Worm (Caenorhabditis elegans) whole organism, L4 larva: ENCODE measurements around the gene abhd-5.1.

Experiments used
- D1046.2 ChIP-seq: fragments of 200-800 bp; sonication (Bioruptor generic); IDR thresholded peaks from 2 replicates; pipeline ENCODE4 v1.3.6; 2022; ENCODE audit warnings: missing genetic modification characterization, missing compliant biosample characterization
- F10B5.3 ChIP-seq: sonication (generic microtip); optimal IDR thresholded peaks from 2 replicates; lab custom pipeline; 2016; ENCODE audit warnings: mild to moderate bottlenecking, missing genetic modification characterization, missing compliant biosample characterization
- F37D6.2 ChIP-seq: sonication (generic microtip); optimal IDR thresholded peaks from 2 replicates; lab custom pipeline; 2016; ENCODE audit warnings: mild to moderate bottlenecking, missing genetic modification characterization, missing compliant biosample characterization
- F44E2.7 ChIP-seq: fragments of 200-800 bp; sonication (Bioruptor generic); IDR thresholded peaks from 2 replicates; pipeline ENCODE4 v2.1.2; 2022; ENCODE audit warnings: missing genetic modification characterization, missing compliant biosample characterization
- T20F7.1 ChIP-seq: fragments of 200-800 bp; sonication (Bioruptor generic); optimal IDR thresholded peaks from 2 replicates; lab custom pipeline; 2018; ENCODE audit warnings: mild to moderate bottlenecking, missing genetic modification characterization, missing compliant biosample characterization
- Y105C5A.15 ChIP-seq: fragments of 200-800 bp; sonication (Bioruptor generic); IDR thresholded peaks from 2 replicates; pipeline ENCODE4 v1.3.6; 2022; ENCODE audit warnings: missing genetic modification characterization, missing compliant biosample characterization
- Y5F2A.4 ChIP-seq: fragments of 200-800 bp; sonication (Bioruptor generic); optimal IDR thresholded peaks from 2 replicates; lab custom pipeline; 2018; ENCODE audit warnings: mild to moderate bottlenecking, missing genetic modification characterization, missing compliant biosample characterization
- ama-1 ChIP-seq: fragments of 150-350 bp; optimal IDR thresholded peaks from 2 replicates; lab custom pipeline; 2014; ENCODE audit warnings: inconsistent platforms, mixed read lengths
- arid-1 ChIP-seq: fragments of 200-800 bp; sonication (Bioruptor generic); conservative IDR thresholded peaks from 2 replicates; pipeline ENCODE4 v1.3.6; 2022; ENCODE audit warnings: missing genetic modification reagents, missing genetic modification characterization, missing compliant biosample characterization
- ceh-44 ChIP-seq: fragments of 200-800 bp; sonication (Bioruptor generic); IDR thresholded peaks from 2 replicates; pipeline ENCODE4 v1.3.6; 2022; ENCODE audit warnings: missing genetic modification reagents, missing genetic modification characterization, missing compliant biosample characterization
- ceh-62 ChIP-seq: sonication (generic microtip); optimal IDR thresholded peaks from 2 replicates; lab custom pipeline; 2017; ENCODE audit warnings: missing biosample characterization, missing genetic modification characterization
- ceh-82 ChIP-seq: sonication (generic microtip); optimal IDR thresholded peaks from 2 replicates; lab custom pipeline; 2017; ENCODE audit warnings: missing biosample characterization, missing genetic modification characterization
- daf-12 ChIP-seq: fragments of 150-350 bp; optimal IDR thresholded peaks from 2 replicates; lab custom pipeline; 2014; ENCODE audit warnings: missing biosample characterization, missing genetic modification reagents, missing genetic modification characterization
- daf-16 ChIP-seq, 3 experiments: sonication (generic microtip); optimal IDR thresholded peaks; 2 replicates each; lab custom pipeline; 2016 to 2017; ENCODE audit warnings: missing genetic modification characterization in 3 of 3, missing genetic modification reagents in 3 of 3, mild to moderate bottlenecking in 2 of 3, missing compliant biosample characterization in 2 of 3, missing biosample characterization in 1 of 3, moderate library complexity in 1 of 3
- dpl-1 ChIP-seq: fragments of 150-350 bp; optimal IDR thresholded peaks from 2 replicates; lab custom pipeline; 2014; ENCODE audit warnings: missing biosample characterization, missing genetic modification reagents, missing genetic modification characterization
- duxl-1 ChIP-seq: sonication (generic microtip); optimal IDR thresholded peaks from 2 replicates; lab custom pipeline; 2016; ENCODE audit warnings: mild to moderate bottlenecking, missing genetic modification characterization, moderate library complexity, missing compliant biosample characterization; ENCODE audit not compliant: poor library complexity
- egl-43 ChIP-seq: fragments of 200-800 bp; sonication (Bioruptor generic); IDR thresholded peaks from 2 replicates; pipeline ENCODE4 v1.3.6; 2022; ENCODE audit warnings: missing genetic modification reagents, missing genetic modification characterization, missing compliant biosample characterization
- fos-1 ChIP-seq: fragments of 150-350 bp; optimal IDR thresholded peaks from 2 replicates; lab custom pipeline; 2014; ENCODE audit warnings: missing biosample characterization, missing genetic modification characterization
- hlh-11 ChIP-seq: fragments of 200-800 bp; sonication (Bioruptor generic); optimal IDR thresholded peaks from 2 replicates; lab custom pipeline; 2018; ENCODE audit warnings: mild to moderate bottlenecking, missing genetic modification characterization, missing compliant biosample characterization
- lim-7 ChIP-seq: fragments of 200-800 bp; sonication (Bioruptor generic); IDR thresholded peaks from 2 replicates; pipeline ENCODE4 v1.3.6; 2022; ENCODE audit warnings: missing genetic modification characterization, missing compliant biosample characterization
- lin-13 ChIP-seq: fragments of 150-350 bp; optimal IDR thresholded peaks from 2 replicates; lab custom pipeline; 2014; ENCODE audit warnings: missing biosample characterization, missing genetic modification reagents, missing genetic modification characterization
- lin-38 ChIP-seq: fragments of 200-800 bp; sonication (Bioruptor generic); IDR thresholded peaks from 2 replicates; pipeline ENCODE4 v1.3.6; 2022; ENCODE audit warnings: missing genetic modification reagents, missing genetic modification characterization, missing compliant biosample characterization
- lir-3 ChIP-seq: sonication (generic microtip); optimal IDR thresholded peaks from 2 replicates; lab custom pipeline; 2016; ENCODE audit warnings: mild to moderate bottlenecking, missing genetic modification characterization, missing compliant biosample characterization
- madf-5 ChIP-seq, 2 experiments: fragments of 200-800 bp; sonication (Bioruptor generic); IDR thresholded peaks; 2 replicates each; pipeline ENCODE4 v1.3.6; 2022; ENCODE audit warnings: missing compliant biosample characterization in 2 of 2, missing genetic modification characterization in 2 of 2
- madf-9 ChIP-seq: fragments of 200-800 bp; sonication (Bioruptor generic); conservative IDR thresholded peaks from 2 replicates; pipeline ENCODE4 v1.3.6; 2022; ENCODE audit warnings: missing genetic modification reagents, missing genetic modification characterization, missing compliant biosample characterization
- mdl-1 ChIP-seq, 2 experiments: fragments of 150-350 bp in 1 of 2; sonication (generic microtip) in 1 of 2; optimal IDR thresholded peaks; 2 replicates each; lab custom pipeline; 2014 to 2017; ENCODE audit warnings: missing biosample characterization in 2 of 2, missing genetic modification characterization in 2 of 2
- mep-1 ChIP-seq: fragments of 150-350 bp; sonication (generic microtip); optimal IDR thresholded peaks from 3 replicates; lab custom pipeline; 2014; ENCODE audit warnings: missing biosample characterization, missing genetic modification characterization
- mxl-2 ChIP-seq: fragments of 200-800 bp; sonication (Bioruptor generic); conservative IDR thresholded peaks from 2 replicates; pipeline ENCODE4 v1.3.6; 2022; ENCODE audit warnings: missing genetic modification reagents, missing genetic modification characterization, missing compliant biosample characterization
- nhr-10 ChIP-seq: fragments of 150-350 bp; optimal IDR thresholded peaks from 2 replicates; lab custom pipeline; 2014; ENCODE audit warnings: missing biosample characterization, missing genetic modification characterization
- nhr-11 ChIP-seq: fragments of 150-350 bp; optimal IDR thresholded peaks from 2 replicates; lab custom pipeline; 2014; ENCODE audit warnings: missing biosample characterization, missing genetic modification characterization
- nhr-111 ChIP-seq: fragments of 200-800 bp; sonication (Bioruptor generic); optimal IDR thresholded peaks from 2 replicates; lab custom pipeline; 2018; ENCODE audit warnings: mild to moderate bottlenecking, missing genetic modification characterization, missing compliant biosample characterization
- nhr-28 ChIP-seq: fragments of 150-350 bp; optimal IDR thresholded peaks from 2 replicates; lab custom pipeline; 2014; ENCODE audit warnings: missing biosample characterization, missing genetic modification characterization
- nhr-6 ChIP-seq: fragments of 150-350 bp; optimal IDR thresholded peaks from 2 replicates; lab custom pipeline; 2014; ENCODE audit warnings: missing biosample characterization, missing genetic modification characterization
- php-3 ChIP-seq: fragments of 200-800 bp; sonication (Bioruptor generic); IDR thresholded peaks from 2 replicates; pipeline ENCODE4 v1.3.6; 2022; ENCODE audit warnings: missing genetic modification reagents, missing genetic modification characterization, missing compliant biosample characterization
- rbr-2 ChIP-seq: sonication (generic microtip); optimal IDR thresholded peaks from 2 replicates; lab custom pipeline; 2016; ENCODE audit warnings: missing genotype, missing genetic modification characterization, missing compliant biosample characterization
- set-16 ChIP-seq: fragments of 200-800 bp; sonication (Bioruptor generic); IDR thresholded peaks from 2 replicates; pipeline ENCODE4 v1.3.6; 2022; ENCODE audit warnings: missing genetic modification reagents, missing genetic modification characterization, missing compliant biosample characterization
- skn-1 ChIP-seq: fragments of 150-350 bp; optimal IDR thresholded peaks from 2 replicates; lab custom pipeline; 2014; ENCODE audit warnings: missing biosample characterization, missing genetic modification characterization
- snpc-4 ChIP-seq: fragments of 150-350 bp; optimal IDR thresholded peaks from 2 replicates; lab custom pipeline; 2014; ENCODE audit warnings: missing biosample characterization, missing genetic modification characterization
- spr-3 ChIP-seq: fragments of 200-800 bp; sonication (Bioruptor generic); optimal IDR thresholded peaks from 2 replicates; lab custom pipeline; 2018; ENCODE audit warnings: mild to moderate bottlenecking, missing genetic modification characterization, missing compliant biosample characterization
- unc-130 ChIP-seq: sonication (generic microtip); optimal IDR thresholded peaks from 2 replicates; lab custom pipeline; 2016; ENCODE audit warnings: missing genetic modification reagents, missing genetic modification characterization, missing compliant biosample characterization
- unc-39 ChIP-seq: sonication (generic microtip); optimal IDR thresholded peaks from 2 replicates; lab custom pipeline; 2017; ENCODE audit warnings: missing biosample characterization, missing genetic modification characterization
- unc-62 ChIP-seq, 3 experiments: fragments of 150-350 bp in 1 of 3; sonication (generic microtip); optimal IDR thresholded peaks in 2 of 3; peaks in 1 of 3; 1 replicate in 1 of 3; 2 replicates in 2 of 3; lab custom pipeline; 2014 to 2017; ENCODE audit warnings: missing biosample characterization in 3 of 3, missing genetic modification characterization in 3 of 3, missing genetic modification reagents in 3 of 3, missing genotype in 1 of 3
- vab-7 ChIP-seq: fragments of 200-800 bp; sonication (Bioruptor generic); IDR thresholded peaks from 2 replicates; pipeline ENCODE4 v1.3.6; 2022; ENCODE audit warnings: missing genetic modification reagents, missing genetic modification characterization, missing compliant biosample characterization
- zag-1 ChIP-seq: fragments of 150-350 bp; optimal IDR thresholded peaks from 2 replicates; lab custom pipeline; 2014; ENCODE audit warnings: missing biosample characterization, missing genetic modification characterization
- zfp-2 ChIP-seq: sonication (generic microtip); optimal IDR thresholded peaks from 2 replicates; lab custom pipeline; 2016; ENCODE audit warnings: mild to moderate bottlenecking, missing genetic modification characterization, missing compliant biosample characterization
- zfp-3 ChIP-seq: fragments of 200-800 bp; sonication (Bioruptor generic); conservative IDR thresholded peaks from 2 replicates; pipeline ENCODE4 v1.3.6; 2022; ENCODE audit warnings: missing genetic modification reagents, missing genetic modification characterization, missing compliant biosample characterization
- zip-11 ChIP-seq: fragments of 200-800 bp; sonication (Bioruptor generic); IDR thresholded peaks from 2 replicates; pipeline ENCODE4 v1.3.6; 2022; ENCODE audit warnings: missing genetic modification characterization, missing compliant biosample characterization
- zip-2 ChIP-seq: fragments of 150-350 bp; optimal IDR thresholded peaks from 2 replicates; lab custom pipeline; 2014; ENCODE audit warnings: missing biosample characterization, missing genetic modification characterization
- ztf-11 ChIP-seq: fragments of 150-350 bp; optimal IDR thresholded peaks from 2 replicates; lab custom pipeline; 2014; ENCODE audit warnings: missing biosample characterization, missing genetic modification characterization
- ztf-7 ChIP-seq: fragments of 150-350 bp; optimal IDR thresholded peaks from 2 replicates; lab custom pipeline; 2014; ENCODE audit warnings: missing biosample characterization, missing genetic modification characterization

abhd-5.1 gene

ce11 chrV:4826710-4827380, 20.6 kb upstream of the abhd-5.1 start, which contains the start of the genes hsp-6 and C37H5.5 (continued):
- peak; percentile 27 for TF ChIP-seq ztf-7 (tag; lab: Kevin White, UChicago)
- no peak for TF ChIP-seq ztf-11 (tag; lab: Kevin White, UChicago)
- TF ChIP-seq daf-16 (GFP tag; optimal IDR thresholded peaks at IDR 0.05; lab: Kevin White, UChicago): peak in 1 of 2 experiments; percentile 24
- TF ChIP-seq daf-16 (tag; optimal IDR thresholded peaks at IDR 0.05; lab: Kevin White, UChicago): peak; percentile 56
- TF ChIP-seq arid-1 (GFP tag; lab: Robert Waterston, UW): peak; percentile 59; the same call in 1 of the 2 replicates
- TF ChIP-seq nhr-11 (tag; lab: Kevin White, UChicago): peak; percentile 18
- no peak for TF ChIP-seq egl-43 (GFP tag; lab: Robert Waterston, UW)
- no peak for TF ChIP-seq zfp-2 (tag; lab: Kevin White, UChicago)
- no peak for TF ChIP-seq zip-2 (tag; lab: Kevin White, UChicago)
- TF ChIP-seq zfp-3: peak; percentile 41; the same call in 1 of the 2 replicates
- TF ChIP-seq nhr-10 (tag; lab: Kevin White, UChicago): no peak
- no peak for TF ChIP-seq ceh-82 (tag; lab: Kevin White, UChicago)
- TF ChIP-seq vab-7 (GFP tag; lab: Robert Waterston, UW): 0 out of 2 replicates have a peak, but pooled peaks have one; percentile 36
- TF ChIP-seq lim-7 (GFP tag; lab: Robert Waterston, UW): no peak
- TF ChIP-seq mxl-2 (GFP tag; lab: Robert Waterston, UW): no peak
- TF ChIP-seq fos-1 (tag; lab: Kevin White, UChicago): no peak
- peak; percentile 79 for TF ChIP-seq lin-38
- TF ChIP-seq F10B5.3 (tag; lab: Kevin White, UChicago): no peak
- no peak for TF ChIP-seq skn-1 (tag; lab: Kevin White, UChicago)
- peak; percentile 92 for TF ChIP-seq mep-1 (tag; lab: Kevin White, UChicago)
- peak; percentile 7 for TF ChIP-seq spr-3
- no peak for TF ChIP-seq F44E2.7 (GFP tag; lab: Robert Waterston, UW)
- peak; percentile 73 for TF ChIP-seq unc-130 (GFP tag; lab: Kevin White, UChicago)
- peak; percentile 23; the same call in 1 of the 2 replicates for TF ChIP-seq ceh-44 (GFP tag; lab: Robert Waterston, UW)
- no peak for TF ChIP-seq nhr-111 (GFP tag; lab: Kevin White, UChicago)
- no peak for TF ChIP-seq lir-3 (tag; lab: Kevin White, UChicago)
- peak; percentile 87 for TF ChIP-seq hlh-11 (tag; lab: Kevin White, UChicago)
- peak; percentile 26 for TF ChIP-seq ama-1
- TF ChIP-seq Y105C5A.15 (GFP tag; lab: Robert Waterston, UW): 0 out of 2 replicates have a peak, but pooled peaks have one; percentile 64
- TF ChIP-seq madf-5 (GFP tag; IDR thresholded peaks at IDR 0.05; lab: Robert Waterston, UW): no peak
- no peak for TF ChIP-seq zag-1 (tag; lab: Kevin White, UChicago)
- TF ChIP-seq daf-12 (tag; lab: Kevin White, UChicago): no peak
- no peak for TF ChIP-seq D1046.2 (GFP tag; lab: Robert Waterston, UW)
- no peak for TF ChIP-seq unc-39 (tag; lab: Kevin White, UChicago)
- peak; percentile 78 for TF ChIP-seq nhr-28
- no peak for TF ChIP-seq snpc-4 (tag; lab: Kevin White, UChicago)
- TF ChIP-seq F37D6.2 (tag; lab: Kevin White, UChicago): no peak
- TF ChIP-seq unc-62 (GFP tag; optimal IDR thresholded peaks at IDR 0.05 in 1 of 2; lab: Kevin White, UChicago): peak in 1 of 2 experiments; percentile 36
- no peak for TF ChIP-seq unc-62 (tag; optimal IDR thresholded peaks at IDR 0.05; lab: Kevin White, UChicago)
- peak; percentile 75 for TF ChIP-seq rbr-2 (tag; lab: Kevin White, UChicago)
- peak in 1 of 2 experiments; percentile 78 for TF ChIP-seq mdl-1 (tag; optimal IDR thresholded peaks at IDR 0.05; lab: Kevin White, UChicago)
- peak; percentile 69 for TF ChIP-seq dpl-1
- TF ChIP-seq nhr-6 (tag; lab: Kevin White, UChicago): peak; percentile 88
- TF ChIP-seq Y5F2A.4: no peak
- TF ChIP-seq madf-9: 0 out of 2 replicates have a peak, but pooled peaks have one; percentile 25
- peak; percentile 40 for TF ChIP-seq duxl-1 (tag; lab: Kevin White, UChicago)
- no peak for TF ChIP-seq set-16 (GFP tag; lab: Robert Waterston, UW)
- TF ChIP-seq php-3: 0 out of 2 replicates have a peak, but pooled peaks have one; percentile 29
- TF ChIP-seq lin-13: peak; percentile 86
- no peak for TF ChIP-seq zip-11 (GFP tag; lab: Robert Waterston, UW)
- TF ChIP-seq T20F7.1 (GFP tag; lab: Kevin White, UChicago): no peak
- TF ChIP-seq ceh-62 (tag; lab: Kevin White, UChicago): no peak
